Fruit fly (Drosophila melanogaster) ovary, adult (tissue): ENCODE measurements around the gene CG7692.

Experiments used
- CG17801 ChIP-seq: fragments of 200-800 bp; optimal IDR thresholded peaks from 2 replicates; lab custom pipeline; 2019; ENCODE audit warnings: missing biosample characterization, mild to moderate bottlenecking, missing genetic modification characterization, moderate library complexity; ENCODE audit not compliant: partially characterized antibody

CG7692 gene

dm6 chr3L:17359225-17359773, 7.7 kb downstream of the CG7692 start, which contains the start of gene tap:
tap (plus strand) TSS chr3L:17359682.
- no peak for TF ChIP-seq CG17801 (GFP tag; lab: Kevin White, UChicago)

dm6 chr3L:17361925-17362324, 10.3 kb downstream of the CG7692 start:
- no peak for TF ChIP-seq CG17801 (GFP tag; lab: Kevin White, UChicago)

DNA sequence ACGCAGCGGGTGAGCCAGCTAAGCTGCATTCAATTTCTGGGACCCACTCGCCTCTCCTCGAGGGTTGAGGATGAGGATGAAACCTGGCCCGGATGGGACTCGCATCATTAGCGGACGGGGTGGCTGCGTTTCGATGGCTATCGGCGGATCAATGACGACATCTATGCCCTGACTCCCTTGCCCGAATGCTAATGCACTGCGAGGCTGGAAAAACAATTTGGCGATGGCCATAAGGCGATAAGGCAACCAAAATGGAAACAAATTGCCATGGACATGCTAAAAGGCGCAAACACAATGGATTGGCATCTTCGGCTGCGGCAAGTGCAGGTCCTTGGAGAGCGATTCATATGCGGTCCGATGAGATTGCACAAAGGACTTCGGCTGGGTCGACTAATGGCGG, 11.3 kb downstream of the CG7692 start:
- TF ChIP-seq CG17801 (GFP tag; lab: Kevin White, UChicago) = no peak

- TF ChIP-seq CG17801 (GFP tag; lab: Kevin White, UChicago) = no peak
Measured at dm6 chr3L:17364023-17364422, 12.4 kb downstream of the CG7692 start.

DNA sequence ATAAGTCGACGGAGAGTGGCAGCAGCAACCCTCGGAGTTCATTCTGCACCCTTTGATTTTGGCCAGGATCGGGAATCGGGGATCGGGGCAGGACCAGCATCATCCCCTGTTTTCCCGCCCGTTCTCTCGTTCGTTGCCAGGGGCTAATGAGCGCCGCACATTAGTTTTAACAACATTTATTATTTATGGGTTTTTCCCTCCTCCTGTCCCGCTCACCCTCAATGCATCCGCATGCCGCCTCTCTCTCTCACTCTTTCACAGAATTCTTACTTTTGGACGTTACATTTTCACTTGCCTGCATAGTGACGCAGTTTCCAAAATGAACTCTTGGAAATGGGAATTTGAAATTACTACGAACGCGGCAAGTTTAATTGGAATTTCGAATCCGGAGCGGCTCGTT, 15.3 kb downstream of the CG7692 start:
- TF ChIP-seq CG17801 (GFP tag; lab: Kevin White, UChicago) = no peak

DNA sequence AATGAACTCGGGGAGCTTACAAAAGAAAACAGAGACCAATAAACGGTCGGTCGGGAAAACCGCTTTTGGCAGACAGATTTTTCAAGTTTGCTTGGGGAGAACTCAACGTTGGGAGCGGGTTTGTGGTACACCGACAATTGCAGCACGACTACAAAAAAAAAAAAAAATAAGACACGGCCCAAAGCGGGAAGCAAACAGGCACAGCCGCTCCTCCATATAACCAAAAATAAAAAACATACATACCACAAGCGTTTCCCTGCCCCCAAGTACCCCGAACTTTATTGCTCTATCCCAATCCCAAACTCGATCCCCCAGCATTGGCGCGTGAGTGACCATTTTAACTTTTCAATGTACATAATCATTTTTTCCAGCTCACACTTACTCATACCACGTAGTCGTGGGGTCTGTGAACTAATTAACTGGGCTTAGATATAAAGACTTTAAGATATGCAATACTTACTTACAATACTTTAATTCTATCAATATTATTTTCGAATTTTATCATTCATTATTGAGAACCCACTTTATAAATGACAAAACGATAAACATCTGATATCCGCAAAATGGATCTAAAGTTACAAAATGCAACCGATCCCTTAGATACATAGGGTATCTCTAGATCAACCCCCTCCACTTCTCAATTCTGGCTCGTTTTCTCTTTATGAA, 23.5 kb downstream of the CG7692 start:
- TF ChIP-seq CG17801 (GFP tag; lab: Kevin White, UChicago) = no peak

- TF ChIP-seq CG17801 (GFP tag; lab: Kevin White, UChicago) = no peak
Measured at dm6 chr3L:17379311-17379710, 27.7 kb downstream of the CG7692 start, which contains the start of gene Cad74A. Cad74A (minus strand) TSS chr3L:17379530.

dm6 chr3L:17381990-17382389, 30.4 kb downstream of the CG7692 start:
- no peak for TF ChIP-seq CG17801 (GFP tag; lab: Kevin White, UChicago)

- TF ChIP-seq CG17801 (GFP tag; lab: Kevin White, UChicago) = no peak
Measured at dm6 chr3L:17382628-17383027, 31.0 kb downstream of the CG7692 start, which contains the start of gene CG13728. CG13728 (minus strand) TSS chr3L:17382728.

- TF ChIP-seq CG17801 (GFP tag; lab: Kevin White, UChicago) = no peak
Measured at dm6 chr3L:17383285-17383684, 31.7 kb downstream of the CG7692 start.

DNA sequence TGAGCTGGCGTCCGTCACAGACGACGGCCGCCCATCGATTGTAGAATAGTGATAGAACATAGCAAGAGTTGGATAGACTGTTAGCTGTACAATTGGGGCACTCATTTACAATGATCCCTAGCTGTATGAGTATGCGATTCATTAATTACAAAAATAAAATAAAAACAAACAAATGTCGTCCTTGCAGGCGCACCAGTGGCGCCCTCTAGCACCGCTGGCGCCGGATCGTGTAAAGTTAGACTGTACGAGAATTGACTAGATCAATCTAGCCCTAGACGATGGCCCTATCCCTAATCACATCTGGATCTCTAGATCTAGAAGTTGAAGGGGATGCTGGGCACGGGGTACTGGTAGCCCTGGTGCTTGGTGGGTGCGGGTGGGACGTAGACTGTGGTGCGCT, 32.1 kb downstream of the CG7692 start:
- no peak for TF ChIP-seq CG17801 (GFP tag; lab: Kevin White, UChicago)

- TF ChIP-seq CG17801 (GFP tag; lab: Kevin White, UChicago) = no peak
Measured at dm6 chr3L:17386612-17387382, 35.2 kb downstream of the CG7692 start.

dm6 chr3L:17388895-17389294, 37.3 kb downstream of the CG7692 start, which contains the start of gene CG13731:
CG13731 (minus strand) TSS chr3L:17388956.
- TF ChIP-seq CG17801 (GFP tag; lab: Kevin White, UChicago) = no peak

dm6 chr3L:17391132-17391531, 39.5 kb downstream of the CG7692 start:
- no peak for TF ChIP-seq CG17801 (GFP tag; lab: Kevin White, UChicago)

dm6 chr3L:17392412-17392811, 40.8 kb downstream of the CG7692 start:
- no peak for TF ChIP-seq CG17801 (GFP tag; lab: Kevin White, UChicago)
